Worm (Caenorhabditis elegans) whole organism, early embryonic: ENCODE data around the gene col-121.

Source experiments
- aly-1 ChIP-seq: sonication (generic microtip); optimal IDR thresholded peaks from 2 replicates; lab custom pipeline; 2016; ENCODE audit warnings: missing genetic modification characterization, missing compliant biosample characterization
- ama-1 ChIP-seq: fragments of 150-350 bp; optimal IDR thresholded peaks from 2 replicates; lab custom pipeline; 2014
- ceh-13 ChIP-seq: fragments of 200-800 bp; sonication (Bioruptor generic); optimal IDR thresholded peaks from 2 replicates; lab custom pipeline; 2018; ENCODE audit warnings: mild to moderate bottlenecking, missing genetic modification characterization, missing compliant biosample characterization
- ceh-36 ChIP-seq: sonication (generic microtip); optimal IDR thresholded peaks from 2 replicates; lab custom pipeline; 2016; ENCODE audit warnings: missing genetic modification characterization, inconsistent platforms, missing compliant biosample characterization
- flt-1 ChIP-seq: fragments of 200-800 bp; sonication (Bioruptor generic); IDR thresholded peaks from 2 replicates; pipeline ENCODE4 v1.3.6; 2022; ENCODE audit warnings: missing genetic modification characterization, missing compliant biosample characterization
- hmg-4 ChIP-seq: fragments of 200-800 bp; sonication (Bioruptor generic); optimal IDR thresholded peaks from 2 replicates; lab custom pipeline; 2018; ENCODE audit warnings: mild to moderate bottlenecking, missing genetic modification characterization, missing compliant biosample characterization
- scrt-1 ChIP-seq: fragments of 200-800 bp; sonication (Bioruptor generic); IDR thresholded peaks from 2 replicates; pipeline ENCODE4 v1.3.6; 2022; ENCODE audit warnings: missing genetic modification characterization, missing compliant biosample characterization
- tbx-11 ChIP-seq: fragments of 200-800 bp; sonication (Bioruptor generic); IDR thresholded peaks from 2 replicates; pipeline ENCODE4 v1.3.6; 2022; ENCODE audit warnings: missing genetic modification characterization, missing compliant biosample characterization

DNA sequence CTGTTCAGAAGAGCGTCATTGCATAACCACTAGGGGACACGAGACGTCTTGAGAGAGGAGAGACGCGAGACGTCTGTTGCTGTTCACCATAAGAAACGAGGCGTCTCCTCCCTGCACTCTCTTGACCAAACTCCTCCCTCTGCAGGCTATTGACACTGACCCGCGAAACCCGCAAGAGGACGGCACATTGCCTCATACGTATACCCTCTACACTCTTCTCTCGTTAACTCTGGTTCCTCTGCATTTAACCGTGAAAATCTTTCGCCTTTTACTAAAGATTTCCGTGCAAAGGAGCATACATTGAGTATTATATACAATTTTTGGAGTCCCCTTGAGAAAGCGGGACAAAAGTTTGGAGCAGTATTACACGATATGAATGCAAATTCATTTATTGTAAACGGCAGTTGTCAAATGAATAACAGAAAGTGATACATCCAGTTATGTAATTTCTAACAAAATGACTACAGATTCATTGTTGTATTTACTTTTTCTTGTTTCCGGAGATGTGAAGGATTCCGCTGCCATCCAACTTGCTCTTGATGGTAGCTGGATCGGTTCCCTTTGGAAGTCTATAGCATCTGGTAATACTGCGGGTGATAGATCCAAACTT lies 48.5 kb upstream of the col-121 start:
- TF ChIP-seq ama-1 (lab: Kevin White, UChicago) (peak; percentile 93), scrt-1 (GFP tag; lab: Robert Waterston, UW) (no peak), flt-1 (GFP tag; lab: Robert Waterston, UW) (peak; percentile 69), aly-1 (tag; lab: Kevin White, UChicago) (no peak), hmg-4 (GFP tag; lab: Kevin White, UChicago) (peak; percentile 57), tbx-11 (GFP tag; lab: Robert Waterston, UW) (no peak), ceh-13 (GFP tag; lab: Kevin White, UChicago) (no peak), ceh-36 (tag; lab: Kevin White, UChicago) (no peak)
